Fruit fly (Drosophila melanogaster) whole organism, embryonic: ENCODE data around the gene CG13609.

Source experiments
- CG10654 ChIP-seq: fragments of 200-800 bp; sonication (Bioruptor generic); optimal IDR thresholded peaks from 2 replicates; lab custom pipeline; 2016; ENCODE audit warnings: missing biosample characterization, missing genetic modification characterization
- CG13894 ChIP-seq: fragments of 200-800 bp; sonication (Bioruptor generic); optimal IDR thresholded peaks from 3 replicates; lab custom pipeline; 2018; ENCODE audit warnings: missing biosample characterization, mild to moderate bottlenecking, missing genetic modification characterization, moderate library complexity
- CG1602 ChIP-seq: fragments of 200-800 bp; sonication (Bioruptor generic); optimal IDR thresholded peaks from 3 replicates; lab custom pipeline; 2016; ENCODE audit warnings: missing biosample characterization, missing genetic modification characterization
- CG17186 ChIP-seq: fragments of 200-800 bp; sonication (Bioruptor generic); optimal IDR thresholded peaks from 3 replicates; lab custom pipeline; 2017; ENCODE audit warnings: missing biosample characterization, missing genetic modification reagents, missing genetic modification characterization
- CG17802 ChIP-seq: fragments of 200-800 bp; sonication (Bioruptor generic); optimal IDR thresholded peaks from 2 replicates; lab custom pipeline; 2018; ENCODE audit warnings: missing biosample characterization, mild to moderate bottlenecking, missing genetic modification characterization, moderate library complexity
- CG30020 ChIP-seq: fragments of 200-800 bp; optimal IDR thresholded peaks from 2 replicates; lab custom pipeline; 2019; ENCODE audit warnings: missing biosample characterization, mild to moderate bottlenecking, missing genetic modification characterization, moderate library complexity
- CG3065 ChIP-seq: fragments of 200-800 bp; sonication (Bioruptor generic); optimal IDR thresholded peaks from 2 replicates; lab custom pipeline; 2016; ENCODE audit warnings: missing biosample characterization, missing genetic modification characterization
- CG31224 ChIP-seq: fragments of 200-800 bp; sonication (Bioruptor generic); IDR thresholded peaks from 2 replicates; pipeline ENCODE4 v1.3.6; 2022; ENCODE audit warnings: missing biosample characterization, missing genetic modification characterization
- CG6854 ChIP-seq: fragments of 200-800 bp; sonication (Bioruptor generic); optimal IDR thresholded peaks from 3 replicates; lab custom pipeline; 2017; ENCODE audit warnings: missing biosample characterization, mild to moderate bottlenecking, missing genetic modification characterization
- CG7271 ChIP-seq: fragments of 200-800 bp; sonication (Bioruptor generic); optimal IDR thresholded peaks from 2 replicates; lab custom pipeline; 2018; ENCODE audit warnings: missing biosample characterization, mild to moderate bottlenecking, missing genetic modification characterization, moderate library complexity
- CG9437 ChIP-seq: fragments of 200-800 bp; sonication (Bioruptor generic); optimal IDR thresholded peaks from 2 replicates; lab custom pipeline; 2018; ENCODE audit warnings: missing biosample characterization, mild to moderate bottlenecking, missing genetic modification characterization
- CG9727 ChIP-seq: fragments of 200-800 bp; sonication (Bioruptor generic); optimal IDR thresholded peaks from 3 replicates; lab custom pipeline; 2017; ENCODE audit warnings: missing biosample characterization, mild to moderate bottlenecking, missing genetic modification characterization
- CoRest ChIP-seq: fragments of 200-800 bp; sonication (Bioruptor generic); optimal IDR thresholded peaks from 3 replicates; lab custom pipeline; 2018; ENCODE audit warnings: missing biosample characterization, mild to moderate bottlenecking, missing genetic modification characterization, moderate library complexity
- E2f2 ChIP-seq: fragments of 200-800 bp; sonication (Bioruptor generic); IDR thresholded peaks from 2 replicates; pipeline ENCODE4 v1.3.6; 2022; ENCODE audit warnings: missing biosample characterization, missing genetic modification characterization
- Fer1 ChIP-seq: fragments of 200-800 bp; sonication (Bioruptor generic); optimal IDR thresholded peaks from 2 replicates; lab custom pipeline; 2017; ENCODE audit warnings: missing biosample characterization, mild to moderate bottlenecking, missing genetic modification characterization
- Gsc ChIP-seq: fragments of 200-800 bp; sonication (Bioruptor generic); IDR thresholded peaks from 2 replicates; pipeline ENCODE4 v1.3.6; 2022; ENCODE audit warnings: missing biosample characterization, missing genetic modification characterization
- Hr3 ChIP-seq: fragments of 200-800 bp; sonication (Bioruptor generic); optimal IDR thresholded peaks from 3 replicates; lab custom pipeline; 2016; ENCODE audit warnings: missing biosample characterization, missing genetic modification characterization
- Hr39 ChIP-seq: fragments of >200 bp; optimal IDR thresholded peaks from 2 replicates; lab custom pipeline; 2017
- Kr ChIP-seq: fragments of 200-800 bp; sonication (Bioruptor generic); optimal IDR thresholded peaks from 2 replicates; lab custom pipeline; 2017; ENCODE audit warnings: missing biosample characterization, mild to moderate bottlenecking, missing genetic modification characterization
- Scr ChIP-seq: fragments of 200-800 bp; sonication (Bioruptor generic); IDR thresholded peaks from 2 replicates; pipeline ENCODE4 v1.3.6; 2022; ENCODE audit warnings: missing biosample characterization, missing genetic modification characterization; ENCODE audit not compliant: partially characterized antibody
- Side ChIP-seq: fragments of 200-800 bp; sonication (Bioruptor generic); optimal IDR thresholded peaks from 2 replicates; lab custom pipeline; 2016; ENCODE audit warnings: missing biosample characterization, missing genetic modification characterization
- Sin3A ChIP-seq: fragments of >200 bp; optimal IDR thresholded peaks from 2 replicates; lab custom pipeline; 2018
- Six4 ChIP-seq: fragments of 200-800 bp; sonication (Bioruptor generic); optimal IDR thresholded peaks from 2 replicates; lab custom pipeline; 2016; ENCODE audit warnings: missing biosample characterization, missing genetic modification characterization
- Sry-δ ChIP-seq: fragments of 200-800 bp; sonication (Bioruptor generic); optimal IDR thresholded peaks from 2 replicates; lab custom pipeline; 2016; ENCODE audit warnings: missing biosample characterization, missing genetic modification characterization
- Usf ChIP-seq: fragments of 200-800 bp; sonication (Bioruptor generic); optimal IDR thresholded peaks from 2 replicates; lab custom pipeline; 2017; ENCODE audit warnings: missing genotype, missing biosample characterization, missing genetic modification characterization
- Vsx1 ChIP-seq: fragments of 200-800 bp; sonication (Bioruptor generic); optimal IDR thresholded peaks from 2 replicates; lab custom pipeline; 2017; ENCODE audit warnings: missing biosample characterization, mild to moderate bottlenecking, missing genetic modification characterization, missing genetic modification reagents
- amos ChIP-seq: fragments of 200-800 bp; sonication (Bioruptor generic); IDR thresholded peaks from 2 replicates; pipeline ENCODE4 v1.3.6; 2022; ENCODE audit warnings: missing biosample characterization, missing genetic modification characterization; ENCODE audit not compliant: partially characterized antibody
- ara ChIP-seq: fragments of 200-800 bp; sonication (Bioruptor generic); IDR thresholded peaks from 2 replicates; pipeline ENCODE4 v1.3.6; 2022; ENCODE audit warnings: missing biosample characterization, missing genetic modification characterization
- bigmax ChIP-seq: fragments of 200-800 bp; sonication (Bioruptor generic); optimal IDR thresholded peaks from 2 replicates; lab custom pipeline; 2018; ENCODE audit warnings: missing biosample characterization, mild to moderate bottlenecking, missing genetic modification characterization
- caup ChIP-seq: fragments of 200-800 bp; sonication (Bioruptor generic); optimal IDR thresholded peaks from 3 replicates; lab custom pipeline; 2017; ENCODE audit warnings: missing biosample characterization, mild to moderate bottlenecking, missing genetic modification characterization, moderate library complexity; ENCODE audit not compliant: severe bottlenecking
- chm ChIP-seq: fragments of 200-800 bp; sonication (Bioruptor generic); IDR thresholded peaks from 2 replicates; pipeline ENCODE4 v1.3.6; 2022; ENCODE audit warnings: missing biosample characterization, missing genetic modification characterization
- cwo ChIP-seq: fragments of 200-800 bp; sonication (Bioruptor generic); optimal IDR thresholded peaks from 3 replicates; lab custom pipeline; 2017; ENCODE audit warnings: missing biosample characterization, missing genetic modification characterization, mild to moderate bottlenecking, moderate library complexity, missing genetic modification reagents
- da ChIP-seq: fragments of 200-800 bp; sonication (Bioruptor generic); optimal IDR thresholded peaks from 2 replicates; lab custom pipeline; 2016; ENCODE audit warnings: missing biosample characterization, missing genetic modification characterization
- dati ChIP-seq: fragments of 200-800 bp; sonication (Bioruptor generic); IDR thresholded peaks from 2 replicates; pipeline ENCODE4 v1.3.6; 2022; ENCODE audit warnings: missing biosample characterization, missing genetic modification characterization
- dmrt11E ChIP-seq: fragments of 200-800 bp; sonication (Bioruptor generic); optimal IDR thresholded peaks from 3 replicates; lab custom pipeline; 2018; ENCODE audit warnings: missing biosample characterization, mild to moderate bottlenecking, missing genetic modification characterization, moderate library complexity
- exex ChIP-seq: fragments of 200-800 bp; sonication (Bioruptor generic); optimal IDR thresholded peaks from 4 replicates; lab custom pipeline; 2018; ENCODE audit warnings: missing biosample characterization, mild to moderate bottlenecking, missing genetic modification characterization, moderate library complexity
- insv ChIP-seq, 2 experiments: fragments of 200-800 bp; sonication (Bioruptor generic); optimal IDR thresholded peaks; 3 replicates each; lab custom pipeline; 2016 to 2018; ENCODE audit warnings: missing biosample characterization in 2 of 2, missing genetic modification characterization in 2 of 2
- jigr1 ChIP-seq: fragments of 200-800 bp; sonication (Bioruptor generic); IDR thresholded peaks from 3 replicates; pipeline ENCODE4 v1.3.6; 2022; ENCODE audit warnings: missing biosample characterization, missing genetic modification characterization
- ken ChIP-seq: fragments of 200-800 bp; sonication (Bioruptor generic); IDR thresholded peaks from 3 replicates; pipeline ENCODE4 v1.3.6; 2022; ENCODE audit warnings: missing biosample characterization, missing genetic modification characterization
- kni ChIP-seq: fragments of 200-800 bp; sonication (Bioruptor generic); optimal IDR thresholded peaks from 3 replicates; lab custom pipeline; 2017; ENCODE audit warnings: mild to moderate bottlenecking, missing biosample characterization, missing genetic modification reagents, missing genetic modification characterization
- lov ChIP-seq, 2 experiments: fragments of 200-800 bp in 1 of 2; fragments of >200 bp in 1 of 2; sonication (Bioruptor generic) in 1 of 2; IDR thresholded peaks in 1 of 2; optimal IDR thresholded peaks in 1 of 2; 2 replicates in 1 of 2; 3 replicates in 1 of 2; pipeline versions ENCODE4 v1.3.6 to Lab custom; 2017 to 2022; ENCODE audit warnings: missing biosample characterization in 1 of 2, missing genetic modification characterization in 1 of 2
- mld ChIP-seq: fragments of 200-800 bp; sonication (Bioruptor generic); IDR thresholded peaks from 3 replicates; pipeline ENCODE4 v1.3.6; 2022; ENCODE audit warnings: missing biosample characterization, missing genetic modification characterization; ENCODE audit not compliant: partially characterized antibody
- pum ChIP-seq: fragments of 200-800 bp; sonication (Bioruptor generic); optimal IDR thresholded peaks from 2 replicates; lab custom pipeline; 2016; ENCODE audit warnings: missing biosample characterization, missing genetic modification characterization
- row ChIP-seq: fragments of 200-800 bp; sonication (Bioruptor generic); IDR thresholded peaks from 3 replicates; pipeline ENCODE4 v1.3.6; 2022; ENCODE audit warnings: missing biosample characterization, missing genetic modification characterization
- sens-2 ChIP-seq: fragments of 200-800 bp; sonication (Bioruptor generic); IDR thresholded peaks from 2 replicates; pipeline ENCODE4 v1.3.6; 2022; ENCODE audit warnings: missing biosample characterization, missing genetic modification characterization
- sim ChIP-seq: fragments of 200-800 bp; sonication (Bioruptor generic); IDR thresholded peaks from 2 replicates; pipeline ENCODE4 v1.3.6; 2022; ENCODE audit warnings: missing biosample characterization, missing genetic modification characterization
- sna ChIP-seq: fragments of 200-800 bp; sonication (Bioruptor generic); IDR thresholded peaks from 2 replicates; pipeline ENCODE4 v1.3.6; 2022; ENCODE audit warnings: missing biosample characterization, missing genetic modification characterization; ENCODE audit not compliant: partially characterized antibody
- tx ChIP-seq: fragments of 200-800 bp; sonication (Bioruptor generic); optimal IDR thresholded peaks from 2 replicates; lab custom pipeline; 2016; ENCODE audit warnings: missing biosample characterization, missing genetic modification characterization
- zen2 ChIP-seq: fragments of 200-800 bp; sonication (Bioruptor generic); IDR thresholded peaks from 3 replicates; pipeline ENCODE4 v1.3.6; 2022; ENCODE audit warnings: missing biosample characterization, missing genetic modification characterization; ENCODE audit not compliant: partially characterized antibody
- zfh2 ChIP-seq: fragments of 200-800 bp; sonication (Bioruptor generic); optimal IDR thresholded peaks from 2 replicates; lab custom pipeline; 2016; ENCODE audit warnings: missing biosample characterization, missing genetic modification characterization

The CG13609 gene

DNA sequence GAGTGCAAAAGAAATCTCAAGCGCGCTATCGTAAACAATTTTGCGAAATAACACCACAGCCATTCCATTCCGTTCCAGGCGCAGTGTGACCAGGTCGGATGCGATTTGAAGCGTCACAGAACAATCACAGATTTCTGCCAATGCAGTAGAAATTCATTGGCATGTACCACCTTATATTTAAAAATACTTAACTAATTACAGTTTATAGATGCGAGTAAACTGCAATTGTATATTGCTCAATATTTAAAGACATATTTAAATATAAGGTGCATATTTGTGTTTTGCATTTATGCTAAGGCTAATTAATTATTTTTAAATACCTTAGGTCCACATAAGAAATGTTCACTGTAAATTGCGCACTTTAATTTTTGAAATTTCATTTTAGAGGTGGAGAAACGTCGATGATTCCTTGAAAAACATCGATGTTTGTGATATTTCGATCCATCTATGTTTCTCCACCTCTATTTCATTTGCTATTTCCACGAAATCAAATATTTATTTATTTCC, 33.4 kb upstream of the CG13609 start, which contains the start of the genes SMC6 and CG6204 (continued):
- TF ChIP-seq Gsc (peak; percentile 80), CG9437 (GFP tag; lab: Kevin White, UChicago) (peak; percentile 84), Hr3 (GFP tag; lab: Kevin White, UChicago) (peak; percentile 95), ara (GFP tag; lab: Robert Waterston, UW) (peak; percentile 93), CG17186 (peak; percentile 51), sens-2 (GFP tag; lab: Robert Waterston, UW) (peak; percentile 85), E2f2 (peak; percentile 88), cwo (GFP tag; lab: Kevin White, UChicago) (peak; percentile 90), row (GFP tag; lab: Robert Waterston, UW) (peak; percentile 99), CoRest (tag; lab: Kevin White, UChicago) (peak; percentile 98), pum (peak; percentile 83), da (GFP tag; lab: Kevin White, UChicago) (peak; percentile 59), CG13894 (tag; lab: Kevin White, UChicago) (peak; percentile 95), Sry-δ (peak; percentile 84), zen2 (GFP tag; lab: Robert Waterston, UW) (no peak), CG17802 (tag; lab: Kevin White, UChicago) (peak; percentile 75), Usf (GFP tag; lab: Kevin White, UChicago) (peak; percentile 88), mld (GFP tag; lab: Robert Waterston, UW) (no peak), CG9727 (GFP tag; lab: Kevin White, UChicago) (peak; percentile 93), jigr1 (GFP tag; lab: Robert Waterston, UW) (peak; percentile 82; the same call in 2 of the 3 replicates), CG1602 (GFP tag; lab: Kevin White, UChicago) (peak; percentile 93), bigmax (GFP tag; lab: Kevin White, UChicago) (no peak), Kr (GFP tag; lab: Kevin White, UChicago) (no peak), Sin3A (peak; percentile 14), CG6854 (peak; percentile 82), Fer1 (GFP tag; lab: Kevin White, UChicago) (peak; percentile 93), lov (optimal IDR thresholded peaks at IDR 0.05; lab: Kevin White, UChicago) (no peak), lov (GFP tag; IDR thresholded peaks at IDR 0.05; lab: Robert Waterston, UW) (peak; percentile 89), zfh2 (GFP tag; lab: Kevin White, UChicago) (peak; percentile 83), exex (tag; lab: Kevin White, UChicago) (peak; percentile 77), CG31224 (GFP tag; lab: Robert Waterston, UW) (peak; percentile 89), tx (GFP tag; lab: Kevin White, UChicago) (peak; percentile 79), chm (GFP tag; lab: Robert Waterston, UW) (peak; percentile 86), CG3065 (GFP tag; lab: Kevin White, UChicago) (peak; percentile 65), CG7271 (tag; lab: Kevin White, UChicago) (peak; percentile 84), Scr (GFP tag; lab: Robert Waterston, UW) (peak; percentile 59), Side (peak; percentile 76), dati (peak; percentile 78), CG30020 (peak; percentile 84), insv (GFP tag; optimal IDR thresholded peaks at IDR 0.05; lab: Kevin White, UChicago) (peak in 1 of 2 experiments; percentile 54), caup (GFP tag; lab: Kevin White, UChicago) (peak; percentile 89), Vsx1 (GFP tag; lab: Kevin White, UChicago) (peak; percentile 89), Hr39 (lab: Kevin White, UChicago) (no peak), kni (no peak), ken (GFP tag; lab: Robert Waterston, UW) (peak; percentile 93), dmrt11E (tag; lab: Kevin White, UChicago) (peak; percentile 93), CG10654 (peak; percentile 88), amos (peak; percentile 60; the same call in 1 of the 2 replicates), sim (GFP tag; lab: Robert Waterston, UW) (peak; percentile 88; the same call in 1 of the 2 replicates), Six4 (peak; percentile 84), sna (GFP tag; lab: Robert Waterston, UW) (no peak)
